Worm (Caenorhabditis elegans): ENCODE results near the gene C34D10.5.

DNA sequence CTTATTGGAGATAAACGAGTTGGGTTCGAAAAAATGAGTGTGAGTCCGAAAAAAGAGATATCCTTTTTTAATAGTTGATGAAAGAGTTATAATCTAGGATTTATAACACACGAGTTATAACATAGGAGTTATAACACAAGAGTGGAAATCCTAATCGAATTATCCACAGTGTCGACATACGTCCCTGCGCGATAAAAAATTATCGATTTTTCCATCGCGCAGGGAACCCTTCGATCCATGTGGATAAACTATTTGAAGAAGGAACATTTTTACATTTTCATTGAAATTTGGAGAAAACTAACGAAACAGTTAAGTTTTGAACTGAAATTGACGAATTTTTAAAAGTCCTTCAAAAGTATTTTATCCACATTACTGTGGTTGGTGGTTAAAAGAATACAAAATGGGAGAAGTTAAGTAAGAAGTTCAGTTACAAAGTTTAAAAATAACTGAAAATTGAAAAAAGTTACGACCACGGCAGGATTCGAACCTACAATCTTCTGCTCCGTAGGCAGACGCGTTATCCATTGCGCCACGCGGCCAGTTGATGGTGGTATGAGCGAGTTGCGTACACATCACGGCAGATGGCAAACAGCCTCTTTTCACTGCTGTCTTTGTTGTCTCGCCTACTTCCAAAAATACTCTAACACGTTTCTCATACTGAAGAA is 18.5 kb downstream of the C34D10.5 start:
- TF ChIP-seq F55B11.4 (tag; optimal IDR thresholded peaks at IDR 0.05; ENCODE audit: borderline replicate concordance, insufficient read depth) (peak; percentile 18), nhr-90 (tag; optimal IDR thresholded peaks at IDR 0.05) (peak; percentile 96), repo-1 (tag; optimal IDR thresholded peaks at IDR 0.05) (peak; percentile 99), pha-4 (tag; optimal IDR thresholded peaks at IDR 0.05) (peak; percentile 25), ama-1 (optimal IDR thresholded peaks at IDR 0.05) (no peak), ama-1 (GFP tag; optimal IDR thresholded peaks at IDR 0.05) (peak; percentile 40 to 84), unc-130 (GFP tag; optimal IDR thresholded peaks at IDR 0.05) (no peak), snpc-4 (GFP tag; optimal IDR thresholded peaks at IDR 0.05) (peak; percentile 68), snpc-4 (tag; optimal IDR thresholded peaks at IDR 0.05) (peak; percentile 69 to 87 (median 81)), dox-1 (GFP tag; IDR thresholded peaks at IDR 0.05) (peak; percentile 96), ceh-79 (tag; optimal IDR thresholded peaks at IDR 0.05) (peak; percentile 84), ets-4 (GFP tag; optimal IDR thresholded peaks at IDR 0.05) (peak; percentile 92)
